Fruit fly (Drosophila melanogaster) whole organism, prepupa: ENCODE measurements around the gene lgs.

ENCODE experiments used
- Blimp-1 ChIP-seq: fragments of 200-800 bp; sonication (Bioruptor generic); optimal IDR thresholded peaks from 3 replicates; lab custom pipeline; 2017; ENCODE audit warnings: missing biosample characterization, missing genetic modification characterization, mild to moderate bottlenecking, moderate library complexity, missing genetic modification reagents
- CG10669 ChIP-seq: fragments of 200-800 bp; sonication (Bioruptor generic); optimal IDR thresholded peaks from 3 replicates; lab custom pipeline; 2018; ENCODE audit warnings: missing biosample characterization, mild to moderate bottlenecking, missing genetic modification characterization, moderate library complexity
- CG11762 ChIP-seq: fragments of 200-800 bp; sonication (Bioruptor generic); optimal IDR thresholded peaks from 3 replicates; lab custom pipeline; 2016; ENCODE audit warnings: missing biosample characterization, missing genetic modification characterization; ENCODE audit not compliant: insufficient read depth
- CG34406 ChIP-seq: fragments of 200-800 bp; sonication (Bioruptor generic); optimal IDR thresholded peaks from 3 replicates; lab custom pipeline; 2016; ENCODE audit warnings: missing biosample characterization, missing genetic modification characterization
- CG3919 ChIP-seq: fragments of 200-800 bp; sonication (Bioruptor generic); optimal IDR thresholded peaks from 3 replicates; lab custom pipeline; 2016; ENCODE audit warnings: missing biosample characterization, missing genetic modification characterization
- CG6792 ChIP-seq: fragments of 200-800 bp; sonication (Bioruptor generic); optimal IDR thresholded peaks from 3 replicates; lab custom pipeline; 2016; ENCODE audit warnings: missing biosample characterization, missing genetic modification characterization
- Ets96B ChIP-seq: fragments of 200-800 bp; optimal IDR thresholded peaks from 2 replicates; lab custom pipeline; 2019; ENCODE audit warnings: missing biosample characterization, mild to moderate bottlenecking, missing genetic modification characterization, moderate library complexity
- dsx ChIP-seq: fragments of 200-800 bp; optimal IDR thresholded peaks from 3 replicates; lab custom pipeline; 2019; ENCODE audit warnings: missing biosample characterization, mild to moderate bottlenecking, missing genetic modification characterization, moderate library complexity; ENCODE audit not compliant: poor library complexity, severe bottlenecking
- net ChIP-seq: fragments of 200-800 bp; sonication (Bioruptor generic); optimal IDR thresholded peaks from 3 replicates; lab custom pipeline; 2016; ENCODE audit warnings: missing biosample characterization, missing genetic modification characterization

dm6 chr4:445113-445718 lies 1.5 kb upstream of the lgs start, which contains the start of gene CaMKI:
- TF ChIP-seq Ets96B (tag; lab: Kevin White, UChicago), result no peak
- TF ChIP-seq CG34406 (GFP tag; lab: Kevin White, UChicago), result no peak
- TF ChIP-seq Blimp-1 (GFP tag; lab: Kevin White, UChicago), result no peak
- TF ChIP-seq CG10669 (GFP tag; lab: Kevin White, UChicago), result no peak
- TF ChIP-seq net (GFP tag; lab: Kevin White, UChicago), result no peak
- no peak for TF ChIP-seq CG11762 (GFP tag; lab: Kevin White, UChicago)
- no peak for TF ChIP-seq CG3919 (GFP tag; lab: Kevin White, UChicago)
- TF ChIP-seq dsx (GFP tag; lab: Kevin White, UChicago), result no peak
- TF ChIP-seq CG6792 (GFP tag; lab: Kevin White, UChicago), result no peak
